Worm (Caenorhabditis elegans) whole organism, mixed stage, embryonic: ENCODE results near the gene T25B9.11.

Experiments
- ceh-39 ChIP-seq: fragments of 150-350 bp; optimal IDR thresholded peaks from 2 replicates; lab custom pipeline; 2014; ENCODE audit warnings: missing biosample characterization, missing genetic modification characterization
- elt-3 ChIP-seq: fragments of 150-350 bp; optimal IDR thresholded peaks from 2 replicates; lab custom pipeline; 2014; ENCODE audit warnings: missing biosample characterization, missing genetic modification characterization
- pha-4 ChIP-seq: fragments of 150-350 bp; optimal IDR thresholded peaks from 2 replicates; lab custom pipeline; 2018; ENCODE audit warnings: missing biosample characterization, missing genetic modification reagents, missing genetic modification characterization
- unc-39 ChIP-seq: fragments of 150-350 bp; optimal IDR thresholded peaks from 2 replicates; lab custom pipeline; 2014; ENCODE audit warnings: missing biosample characterization, missing genetic modification characterization
- unc-62 ChIP-seq: fragments of 150-350 bp; optimal IDR thresholded peaks from 2 replicates; lab custom pipeline; 2014; ENCODE audit warnings: missing biosample characterization, missing genetic modification reagents, missing genetic modification characterization

DNA sequence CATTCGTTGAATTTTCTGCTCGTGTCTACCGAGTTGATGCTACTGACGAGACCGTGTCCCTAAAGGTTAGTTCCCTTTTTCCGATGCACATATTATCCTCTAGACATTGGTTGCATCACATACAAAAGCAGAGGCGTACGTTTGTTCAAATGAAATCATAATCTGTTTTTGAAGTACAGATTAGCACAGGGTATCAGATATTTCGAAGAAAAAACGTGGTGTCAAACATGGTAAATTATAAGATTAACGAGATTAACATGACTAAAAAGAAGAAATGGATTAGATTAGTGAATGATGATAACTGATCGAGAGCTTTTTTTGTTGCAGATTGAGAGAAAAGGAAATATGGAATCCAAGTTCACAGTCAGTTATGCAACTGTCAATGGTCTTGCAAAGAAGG, 45.4 kb upstream of the T25B9.11 start:
- TF ChIP-seq unc-39 (tag; lab: Kevin White, UChicago) (no peak), unc-62 (GFP tag; lab: Kevin White, UChicago) (no peak), ceh-39 (tag; lab: Kevin White, UChicago) (no peak), elt-3 (tag; lab: Kevin White, UChicago) (no peak), pha-4 (tag; lab: Kevin White, UChicago) (no peak)
